Fruit fly (Drosophila melanogaster): ENCODE measurements around the gene CG15554.

Gene CG15554

dm6 chr3R:31168968-31169367 lies 43.0 kb downstream of the CG15554 start, which contains the start of gene stops:
Gene stops (minus strand): TSS chr3R:31169106.
- TF ChIP-seq sage (GFP tag; optimal IDR thresholded peaks at IDR 0.05) = no peak
- peak; percentile 59 for TF ChIP-seq Hr83 (GFP tag; optimal IDR thresholded peaks at IDR 0.05; ENCODE audit: poor library complexity, severe bottlenecking)
- no peak for TF ChIP-seq jim (GFP tag; optimal IDR thresholded peaks at IDR 0.05)
- no peak for TF ChIP-seq foxo (GFP tag; optimal IDR thresholded peaks at IDR 0.05)
- TF ChIP-seq Hnf4 (GFP tag; optimal IDR thresholded peaks at IDR 0.05) = peak; percentile 19
- TF ChIP-seq Vsx2 (GFP tag; optimal IDR thresholded peaks at IDR 0.05; ENCODE audit: partially characterized antibody) = no peak
- TF ChIP-seq dsf (GFP tag; optimal IDR thresholded peaks at IDR 0.05; ENCODE audit: borderline replicate concordance) = no peak
